Worm (Caenorhabditis elegans) whole organism, L4 larva: Measurements from ENCODE around the gene bre-2.

ENCODE experiments used
- ama-1 ChIP-seq: fragments of 150-350 bp; optimal IDR thresholded peaks from 2 replicates; lab custom pipeline; 2014; ENCODE audit warnings: inconsistent platforms, mixed read lengths
- dmd-9 ChIP-seq: fragments of 200-800 bp; sonication (Bioruptor generic); IDR thresholded peaks from 2 replicates; pipeline ENCODE4 v1.3.6; 2022; ENCODE audit warnings: missing genetic modification reagents, missing genetic modification characterization, missing compliant biosample characterization
- fos-1 ChIP-seq: fragments of 150-350 bp; optimal IDR thresholded peaks from 2 replicates; lab custom pipeline; 2014; ENCODE audit warnings: missing biosample characterization, missing genetic modification characterization
- jun-1 ChIP-seq: fragments of 150-350 bp; optimal IDR thresholded peaks from 2 replicates; lab custom pipeline; 2014; ENCODE audit warnings: missing biosample characterization, missing genetic modification reagents, missing genetic modification characterization
- lin-15B ChIP-seq: fragments of 150-350 bp; sonication (generic microtip); optimal IDR thresholded peaks from 3 replicates; lab custom pipeline; 2014; ENCODE audit warnings: missing biosample characterization, missing genetic modification characterization
- mes-2 ChIP-seq: sonication (generic microtip); optimal IDR thresholded peaks from 2 replicates; lab custom pipeline; 2016; ENCODE audit warnings: missing genotype, mild to moderate bottlenecking, missing genetic modification characterization, missing compliant biosample characterization; ENCODE audit not compliant: poor library complexity, severe bottlenecking
- rbr-2 ChIP-seq: sonication (generic microtip); optimal IDR thresholded peaks from 2 replicates; lab custom pipeline; 2016; ENCODE audit warnings: missing genotype, missing genetic modification characterization, missing compliant biosample characterization
- saeg-2 ChIP-seq: fragments of 200-800 bp; sonication (Bioruptor generic); IDR thresholded peaks from 2 replicates; pipeline ENCODE4 v1.3.6; 2022; ENCODE audit warnings: missing genetic modification reagents, missing genetic modification characterization, missing compliant biosample characterization

DNA sequence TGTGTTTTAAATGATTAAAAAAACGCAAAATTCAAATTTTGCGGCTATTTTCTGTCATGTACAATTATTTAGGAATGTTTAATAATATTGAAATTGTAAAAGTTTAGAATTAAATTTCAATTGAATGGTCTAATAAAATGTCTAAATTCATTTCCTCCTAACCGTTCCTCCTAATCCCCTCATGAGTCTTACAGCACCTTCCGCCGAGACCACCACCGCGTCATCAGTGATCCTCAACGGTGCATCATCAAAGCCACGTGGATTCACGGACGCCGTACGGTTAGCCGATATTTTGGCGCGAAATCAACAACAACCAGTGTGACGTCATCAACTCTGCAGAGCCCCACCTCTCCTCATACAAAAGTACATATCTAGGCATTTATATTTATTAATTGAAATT lies 21.0 kb downstream of the bre-2 start:
- TF ChIP-seq ama-1 (lab: Kevin White, UChicago) = no peak
- no peak for TF ChIP-seq fos-1 (tag; lab: Kevin White, UChicago)
- no peak for TF ChIP-seq lin-15B
- TF ChIP-seq jun-1 = no peak
- TF ChIP-seq rbr-2 (tag; lab: Kevin White, UChicago) = no peak
- no peak for TF ChIP-seq dmd-9
- no peak for TF ChIP-seq saeg-2 (GFP tag; lab: Robert Waterston, UW)
- TF ChIP-seq mes-2 (tag; lab: Kevin White, UChicago) = no peak
